Worm (Caenorhabditis elegans): ENCODE data around the gene T10G3.2.

The T10G3.2 gene

DNA sequence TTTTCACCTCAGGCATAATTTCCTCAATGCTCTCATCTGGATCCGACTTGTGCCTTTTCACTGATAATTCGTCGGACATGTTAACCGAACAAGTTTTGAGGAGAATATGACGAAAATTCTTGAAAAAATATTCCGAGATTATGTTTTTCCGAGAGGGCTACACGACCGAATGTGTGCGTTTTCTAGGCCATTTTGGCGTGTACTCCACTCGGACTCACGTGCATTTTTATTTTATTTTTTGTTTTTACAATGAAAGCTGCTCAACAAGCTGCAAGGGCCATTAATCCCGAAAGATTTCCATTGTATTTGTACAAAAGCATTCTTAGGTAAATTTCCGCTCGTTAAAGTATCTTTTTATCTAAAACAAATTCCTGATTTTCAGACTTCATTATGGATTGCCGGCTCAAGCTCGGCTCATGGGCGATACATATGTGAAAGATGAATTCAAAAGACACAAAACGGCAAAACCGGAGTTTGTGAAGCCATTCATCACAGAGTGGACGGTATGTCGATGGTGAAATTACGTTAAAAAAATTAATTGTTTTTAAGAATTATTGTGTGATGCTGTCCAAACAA, 11.4 kb downstream of the T10G3.2 start, which contains the start of the genes F25H9.6 and F25H9.7 (continued):
- peak; percentile 75 for TF ChIP-seq snpc-4 (tag; optimal IDR thresholded peaks at IDR 0.05)
- TF ChIP-seq blmp-1 (tag; optimal IDR thresholded peaks at IDR 0.05), result peak; percentile 60
- peak; percentile 74 for TF ChIP-seq ceh-88 (GFP tag; IDR thresholded peaks at IDR 0.05)
- TF ChIP-seq sox-4 (tag; optimal IDR thresholded peaks at IDR 0.05), result peak; percentile 97
- TF ChIP-seq unc-98 (GFP tag; IDR thresholded peaks at IDR 0.05), result peak; percentile 91
- TF ChIP-seq skn-1 (tag; optimal IDR thresholded peaks at IDR 0.05), result peak; percentile 51
- peak; percentile 87 for TF ChIP-seq hlh-4 (tag; optimal IDR thresholded peaks at IDR 0.05)

- no peak for TF ChIP-seq lin-35 (GFP tag; optimal IDR thresholded peaks at IDR 0.05)
- no peak for TF ChIP-seq ceh-63 (GFP tag; optimal IDR thresholded peaks at IDR 0.05)
- TF ChIP-seq lin-14 (GFP tag; optimal IDR thresholded peaks at IDR 0.05), result peak; percentile 65
- TF ChIP-seq mep-1 (tag; optimal IDR thresholded peaks at IDR 0.05), result no peak
- no peak for TF ChIP-seq hlh-4 (tag; optimal IDR thresholded peaks at IDR 0.05)
- no peak for TF ChIP-seq ztf-4 (tag; optimal IDR thresholded peaks at IDR 0.05)
- TF ChIP-seq vab-15 (tag; optimal IDR thresholded peaks at IDR 0.05), result no peak
- TF ChIP-seq snpc-4 (tag; optimal IDR thresholded peaks at IDR 0.05), result no peak
- TF ChIP-seq elt-2 (tag; optimal IDR thresholded peaks at IDR 0.05), result no peak
- peak in 1 of 3 experiments; percentile 1 for TF ChIP-seq dpl-1 (GFP tag; optimal IDR thresholded peaks at IDR 0.05)
- TF ChIP-seq fos-1 (tag; optimal IDR thresholded peaks at IDR 0.05), result no peak
- peak in 1 of 6 experiments; percentile 1 for TF ChIP-seq elt-3 (tag; optimal IDR thresholded peaks at IDR 0.05)
- TF ChIP-seq nhr-28 (tag; optimal IDR thresholded peaks at IDR 0.05), result no peak
- no peak for TF ChIP-seq mef-2 (tag; optimal IDR thresholded peaks at IDR 0.05)
- TF ChIP-seq efl-3 (GFP tag; optimal IDR thresholded peaks at IDR 0.05), result no peak
- peak; percentile 73 for TF ChIP-seq skn-1 (tag; optimal IDR thresholded peaks at IDR 0.05)
- no peak for TF ChIP-seq ceh-90 (tag; optimal IDR thresholded peaks at IDR 0.05)
- peak; percentile 1 for TF ChIP-seq rnt-1 (tag; optimal IDR thresholded peaks at IDR 0.05)
- TF ChIP-seq ztf-11 (tag; optimal IDR thresholded peaks at IDR 0.05), result no peak
- no peak for TF ChIP-seq fkh-8 (tag; optimal IDR thresholded peaks at IDR 0.05)
- no peak for TF ChIP-seq lin-13 (GFP tag; optimal IDR thresholded peaks at IDR 0.05)
- TF ChIP-seq lin-39 (tag; optimal IDR thresholded peaks at IDR 0.05), result no peak
- TF ChIP-seq lsy-2 (tag; optimal IDR thresholded peaks at IDR 0.05), result peak in 1 of 2 experiments; percentile 8
- no peak for TF ChIP-seq irx-1 (tag; optimal IDR thresholded peaks at IDR 0.05)
- TF ChIP-seq mab-9 (GFP tag; IDR thresholded peaks at IDR 0.05), result no peak
- no peak for TF ChIP-seq aha-1 (tag; optimal IDR thresholded peaks at IDR 0.05)
- TF ChIP-seq alr-1 (tag; optimal IDR thresholded peaks at IDR 0.05; ENCODE audit: borderline replicate concordance), result no peak
- TF ChIP-seq nhr-12 (tag; optimal IDR thresholded peaks at IDR 0.05), result no peak
- peak; percentile 35 for TF ChIP-seq blmp-1 (tag; optimal IDR thresholded peaks at IDR 0.05)
- TF ChIP-seq unc-98 (GFP tag; IDR thresholded peaks at IDR 0.05), result no peak
- TF ChIP-seq fkh-10 (GFP tag; optimal IDR thresholded peaks at IDR 0.05), result no peak
- TF ChIP-seq nhr-47 (tag; optimal IDR thresholded peaks at IDR 0.05), result no peak
- no peak for TF ChIP-seq sox-4 (tag; optimal IDR thresholded peaks at IDR 0.05)
- TF ChIP-seq dsc-1 (tag; optimal IDR thresholded peaks at IDR 0.05), result no peak
- TF ChIP-seq sup-37 (GFP tag; optimal IDR thresholded peaks at IDR 0.05), result no peak
- TF ChIP-seq nhr-237 (tag; optimal IDR thresholded peaks at IDR 0.05), result no peak
- TF ChIP-seq snu-23 (GFP tag; optimal IDR thresholded peaks at IDR 0.05), result peak; percentile 4
- peak; percentile 20 for TF ChIP-seq nhr-71 (tag; optimal IDR thresholded peaks at IDR 0.05)
- TF ChIP-seq unc-30 (tag; optimal IDR thresholded peaks at IDR 0.05), result no peak
- TF ChIP-seq nhr-85 (tag), result peak; percentile 67
- TF ChIP-seq ama-1 (optimal IDR thresholded peaks at IDR 0.05), result no peak
- no peak for TF ChIP-seq swsn-7 (tag; optimal IDR thresholded peaks at IDR 0.05)
- no peak for TF ChIP-seq egl-27 (tag; optimal IDR thresholded peaks at IDR 0.05)
- no peak for TF ChIP-seq ceh-8 (GFP tag; optimal IDR thresholded peaks at IDR 0.05)
- TF ChIP-seq lin-15B (tag; optimal IDR thresholded peaks at IDR 0.05), result no peak
- no peak for TF ChIP-seq pag-3 (tag; optimal IDR thresholded peaks at IDR 0.05; ENCODE audit: borderline replicate concordance, insufficient read depth)
- no peak for TF ChIP-seq ets-5 (GFP tag; IDR thresholded peaks at IDR 0.05)
- TF ChIP-seq aly-2 (tag; optimal IDR thresholded peaks at IDR 0.05), result no peak
- no peak for TF ChIP-seq F16B12.6 (tag; optimal IDR thresholded peaks at IDR 0.05)
Measured at ce11 chrV:13464123-13464522, 15.5 kb downstream of the T10G3.2 start.

Measured in whole organism, L1 larva.